Fruit fly (Drosophila melanogaster) whole organism, embryonic: ENCODE results near the gene Spn85F.

Source experiments
- Aef1 ChIP-seq: fragments of 200-800 bp; sonication (Bioruptor generic); IDR thresholded peaks from 3 replicates; pipeline ENCODE4 v1.3.6; 2022; ENCODE audit warnings: missing biosample characterization, missing genetic modification characterization
- Bdp1 ChIP-seq: fragments of 200-800 bp; sonication (Bioruptor generic); optimal IDR thresholded peaks from 3 replicates; lab custom pipeline; 2016; ENCODE audit warnings: missing biosample characterization, missing genetic modification characterization
- CG10431 ChIP-seq: fragments of 200-800 bp; sonication (Bioruptor generic); optimal IDR thresholded peaks from 3 replicates; lab custom pipeline; 2018; ENCODE audit warnings: missing biosample characterization, mild to moderate bottlenecking, missing genetic modification characterization
- CG10462 ChIP-seq: fragments of 200-800 bp; sonication (Bioruptor generic); optimal IDR thresholded peaks from 2 replicates; lab custom pipeline; 2016; ENCODE audit warnings: missing biosample characterization, missing genetic modification characterization
- CG12769 ChIP-seq: fragments of 200-800 bp; sonication (Bioruptor generic); optimal IDR thresholded peaks from 2 replicates; lab custom pipeline; 2019; ENCODE audit warnings: missing biosample characterization, mild to moderate bottlenecking, missing genetic modification characterization, moderate library complexity
- CG13287 ChIP-seq: fragments of 200-800 bp; sonication (Bioruptor generic); IDR thresholded peaks from 2 replicates; pipeline ENCODE4 v1.3.6; 2022; ENCODE audit warnings: missing biosample characterization, missing genetic modification characterization; ENCODE audit not compliant: partially characterized antibody
- CG16813 ChIP-seq: fragments of 200-800 bp; sonication (Bioruptor generic); IDR thresholded peaks from 3 replicates; pipeline ENCODE4 v1.3.6; 2022; ENCODE audit warnings: missing biosample characterization, missing genetic modification characterization; ENCODE audit not compliant: partially characterized antibody
- CG16815 ChIP-seq: fragments of 200-800 bp; sonication (Bioruptor generic); optimal IDR thresholded peaks from 3 replicates; lab custom pipeline; 2017; ENCODE audit warnings: missing biosample characterization, mild to moderate bottlenecking, missing genetic modification characterization
- CG30431 ChIP-seq: fragments of 200-800 bp; sonication (Bioruptor generic); optimal IDR thresholded peaks from 2 replicates; lab custom pipeline; 2017; ENCODE audit warnings: missing biosample characterization, missing genetic modification characterization
- CG33213 ChIP-seq: fragments of 200-800 bp; sonication (Bioruptor generic); optimal IDR thresholded peaks from 3 replicates; lab custom pipeline; 2016; ENCODE audit warnings: missing biosample characterization, missing genetic modification characterization
- CG3995 ChIP-seq: fragments of 200-800 bp; sonication (Bioruptor generic); optimal IDR thresholded peaks from 3 replicates; lab custom pipeline; 2016; ENCODE audit warnings: missing biosample characterization, missing genetic modification characterization
- D19B ChIP-seq: fragments of 200-800 bp; sonication (Bioruptor generic); optimal IDR thresholded peaks from 2 replicates; lab custom pipeline; 2017; ENCODE audit warnings: missing biosample characterization, mild to moderate bottlenecking, missing genetic modification characterization
- Fer3 ChIP-seq: fragments of 200-800 bp; sonication (Bioruptor generic); optimal IDR thresholded peaks from 2 replicates; lab custom pipeline; 2018; ENCODE audit warnings: missing biosample characterization, mild to moderate bottlenecking, missing genetic modification characterization, moderate library complexity
- HLHmδ ChIP-seq: fragments of 200-800 bp; sonication (Bioruptor generic); optimal IDR thresholded peaks from 2 replicates; lab custom pipeline; 2018; ENCODE audit warnings: missing biosample characterization, mild to moderate bottlenecking, missing genetic modification characterization, moderate library complexity
- Hmx ChIP-seq: fragments of 200-800 bp; sonication (Bioruptor generic); optimal IDR thresholded peaks from 2 replicates; lab custom pipeline; 2016; ENCODE audit warnings: missing biosample characterization, missing genetic modification characterization
- Hsf ChIP-seq: fragments of 200-800 bp; sonication (Bioruptor generic); optimal IDR thresholded peaks from 3 replicates; lab custom pipeline; 2016; ENCODE audit warnings: missing biosample characterization, missing genetic modification characterization
- MBD-R2 ChIP-seq: fragments of 200-800 bp; sonication (Bioruptor generic); IDR thresholded peaks from 2 replicates; pipeline ENCODE4 v1.3.6; 2022; ENCODE audit warnings: missing biosample characterization, missing genetic modification characterization
- Oli ChIP-seq: fragments of 200-800 bp; sonication (Bioruptor generic); optimal IDR thresholded peaks from 2 replicates; lab custom pipeline; 2018; ENCODE audit warnings: missing biosample characterization, mild to moderate bottlenecking, missing genetic modification characterization, moderate library complexity
- Opbp ChIP-seq: fragments of 200-800 bp; sonication (Bioruptor generic); IDR thresholded peaks from 3 replicates; pipeline ENCODE4 v1.3.6; 2022; ENCODE audit warnings: missing biosample characterization, missing genetic modification characterization; ENCODE audit not compliant: partially characterized antibody
- Pdp1 ChIP-seq, 2 experiments: fragments of 200-800 bp; sonication (Bioruptor generic); optimal IDR thresholded peaks; 3 replicates each; lab custom pipeline; 2016; ENCODE audit warnings: missing biosample characterization in 2 of 2, missing genetic modification characterization in 2 of 2, mild to moderate bottlenecking in 1 of 2, moderate library complexity in 1 of 2
- Poxn ChIP-seq: fragments of 200-800 bp; sonication (Bioruptor generic); IDR thresholded peaks from 2 replicates; pipeline ENCODE4 v1.3.6; 2022; ENCODE audit warnings: missing biosample characterization, missing genetic modification characterization
- Rx ChIP-seq: fragments of 200-800 bp; sonication (Bioruptor generic); IDR thresholded peaks from 2 replicates; pipeline ENCODE4 v1.3.6; 2022; ENCODE audit warnings: missing biosample characterization, missing genetic modification characterization
- Vsx1 ChIP-seq: fragments of 200-800 bp; sonication (Bioruptor generic); optimal IDR thresholded peaks from 2 replicates; lab custom pipeline; 2017; ENCODE audit warnings: missing biosample characterization, mild to moderate bottlenecking, missing genetic modification characterization, missing genetic modification reagents
- ap ChIP-seq: fragments of 200-800 bp; sonication (Bioruptor generic); IDR thresholded peaks from 2 replicates; pipeline ENCODE4 v1.3.6; 2022; ENCODE audit warnings: missing biosample characterization, missing genetic modification characterization
- bcd ChIP-seq: fragments of 200-800 bp; sonication (Bioruptor generic); optimal IDR thresholded peaks from 2 replicates; lab custom pipeline; 2017; ENCODE audit warnings: missing biosample characterization, mild to moderate bottlenecking, missing genetic modification characterization
- chm ChIP-seq: fragments of 200-800 bp; sonication (Bioruptor generic); IDR thresholded peaks from 2 replicates; pipeline ENCODE4 v1.3.6; 2022; ENCODE audit warnings: missing biosample characterization, missing genetic modification characterization
- croc ChIP-seq: fragments of 200-800 bp; sonication (Bioruptor generic); conservative IDR thresholded peaks from 3 replicates; pipeline ENCODE4 v1.3.6; 2022; ENCODE audit warnings: missing biosample characterization, missing genetic modification characterization
- dati ChIP-seq: fragments of 200-800 bp; sonication (Bioruptor generic); IDR thresholded peaks from 2 replicates; pipeline ENCODE4 v1.3.6; 2022; ENCODE audit warnings: missing biosample characterization, missing genetic modification characterization
- dmrt11E ChIP-seq: fragments of 200-800 bp; sonication (Bioruptor generic); optimal IDR thresholded peaks from 3 replicates; lab custom pipeline; 2018; ENCODE audit warnings: missing biosample characterization, mild to moderate bottlenecking, missing genetic modification characterization, moderate library complexity
- dmrt99B ChIP-seq: fragments of 200-800 bp; sonication (Bioruptor generic); optimal IDR thresholded peaks from 2 replicates; lab custom pipeline; 2018; ENCODE audit warnings: missing biosample characterization, mild to moderate bottlenecking, missing genetic modification characterization, moderate library complexity
- dysf ChIP-seq: fragments of 200-800 bp; sonication (Bioruptor generic); IDR thresholded peaks from 3 replicates; pipeline ENCODE4 v1.3.6; 2022; ENCODE audit warnings: missing biosample characterization, missing genetic modification characterization
- ems ChIP-seq: fragments of 200-800 bp; sonication (Bioruptor generic); optimal IDR thresholded peaks from 3 replicates; lab custom pipeline; 2016; ENCODE audit warnings: missing biosample characterization, missing genetic modification characterization
- eyg ChIP-seq: fragments of 200-800 bp; sonication (Bioruptor generic); optimal IDR thresholded peaks from 3 replicates; lab custom pipeline; 2016; ENCODE audit warnings: missing biosample characterization, missing genetic modification characterization
- fu2 ChIP-seq: fragments of 200-800 bp; sonication (Bioruptor generic); optimal IDR thresholded peaks from 2 replicates; lab custom pipeline; 2016; ENCODE audit warnings: missing biosample characterization, missing genetic modification characterization
- gcm ChIP-seq: fragments of 200-800 bp; sonication (Bioruptor generic); optimal IDR thresholded peaks from 2 replicates; lab custom pipeline; 2019; ENCODE audit warnings: missing biosample characterization, mild to moderate bottlenecking, missing genetic modification characterization, moderate library complexity
- grn ChIP-seq: fragments of 200-800 bp; sonication (Bioruptor generic); optimal IDR thresholded peaks from 3 replicates; lab custom pipeline; 2017; ENCODE audit warnings: missing biosample characterization, missing genetic modification characterization
- hbn ChIP-seq: fragments of 200-800 bp; sonication (Bioruptor generic); IDR thresholded peaks from 2 replicates; pipeline ENCODE4 v1.3.6; 2022; ENCODE audit warnings: missing biosample characterization, missing genetic modification characterization; ENCODE audit not compliant: partially characterized antibody
- jumu ChIP-seq: fragments of 200-800 bp; sonication (Bioruptor generic); optimal IDR thresholded peaks from 3 replicates; lab custom pipeline; 2016; ENCODE audit warnings: missing biosample characterization, missing genetic modification characterization
- knrl ChIP-seq: fragments of 200-800 bp; sonication (Bioruptor generic); IDR thresholded peaks from 3 replicates; pipeline ENCODE4 v1.3.6; 2022; ENCODE audit warnings: missing biosample characterization, missing genetic modification characterization; ENCODE audit not compliant: partially characterized antibody
- lola ChIP-seq, 3 experiments: fragments of >200 bp in 2 of 3; fragments of 200-800 bp in 1 of 3; sonication (Bioruptor generic) in 1 of 3; optimal IDR thresholded peaks; 2 replicates each; lab custom pipeline; 2017 to 2019; ENCODE audit warnings: missing biosample characterization in 3 of 3, missing genetic modification characterization in 3 of 3, mild to moderate bottlenecking in 1 of 3, moderate library complexity in 1 of 3
- luna ChIP-seq: fragments of 200-800 bp; sonication (Bioruptor generic); optimal IDR thresholded peaks from 2 replicates; lab custom pipeline; 2016; ENCODE audit warnings: missing biosample characterization, missing genetic modification characterization
- oc ChIP-seq: fragments of 200-800 bp; sonication (Bioruptor generic); optimal IDR thresholded peaks from 2 replicates; lab custom pipeline; 2018; ENCODE audit warnings: missing biosample characterization, mild to moderate bottlenecking, missing genetic modification characterization, moderate library complexity
- prd ChIP-seq, 3 experiments: fragments of >200 bp in 2 of 3; fragments of 200-800 bp in 1 of 3; sonication (Bioruptor generic) in 1 of 3; optimal IDR thresholded peaks in 2 of 3; IDR thresholded peaks in 1 of 3; 2 replicates in 2 of 3; 3 replicates in 1 of 3; pipeline versions ENCODE4 v1.3.6 to Lab custom; 2017 to 2022; ENCODE audit warnings: missing biosample characterization in 1 of 3, missing genetic modification characterization in 1 of 3
- ro ChIP-seq: fragments of 200-800 bp; sonication (Bioruptor generic); IDR thresholded peaks from 2 replicates; pipeline ENCODE4 v1.3.6; 2022; ENCODE audit warnings: missing biosample characterization, missing genetic modification characterization
- run ChIP-seq: fragments of 200-800 bp; sonication (Bioruptor generic); optimal IDR thresholded peaks from 3 replicates; lab custom pipeline; 2018; ENCODE audit warnings: missing biosample characterization, mild to moderate bottlenecking, missing genetic modification characterization
- schlank ChIP-seq: fragments of 200-800 bp; sonication (Bioruptor generic); optimal IDR thresholded peaks from 2 replicates; lab custom pipeline; 2018; ENCODE audit warnings: missing biosample characterization, mild to moderate bottlenecking, missing genetic modification characterization
- sim ChIP-seq: fragments of 200-800 bp; sonication (Bioruptor generic); IDR thresholded peaks from 2 replicates; pipeline ENCODE4 v1.3.6; 2022; ENCODE audit warnings: missing biosample characterization, missing genetic modification characterization
- sob ChIP-seq: fragments of 200-800 bp; sonication (Bioruptor generic); IDR thresholded peaks from 2 replicates; pipeline ENCODE4 v1.3.6; 2022; ENCODE audit warnings: missing biosample characterization, missing genetic modification characterization
- stwl ChIP-seq: fragments of 200-800 bp; sonication (Bioruptor generic); optimal IDR thresholded peaks from 3 replicates; lab custom pipeline; 2018; ENCODE audit warnings: missing biosample characterization, mild to moderate bottlenecking, missing genetic modification characterization, moderate library complexity

Spn85F gene

DNA sequence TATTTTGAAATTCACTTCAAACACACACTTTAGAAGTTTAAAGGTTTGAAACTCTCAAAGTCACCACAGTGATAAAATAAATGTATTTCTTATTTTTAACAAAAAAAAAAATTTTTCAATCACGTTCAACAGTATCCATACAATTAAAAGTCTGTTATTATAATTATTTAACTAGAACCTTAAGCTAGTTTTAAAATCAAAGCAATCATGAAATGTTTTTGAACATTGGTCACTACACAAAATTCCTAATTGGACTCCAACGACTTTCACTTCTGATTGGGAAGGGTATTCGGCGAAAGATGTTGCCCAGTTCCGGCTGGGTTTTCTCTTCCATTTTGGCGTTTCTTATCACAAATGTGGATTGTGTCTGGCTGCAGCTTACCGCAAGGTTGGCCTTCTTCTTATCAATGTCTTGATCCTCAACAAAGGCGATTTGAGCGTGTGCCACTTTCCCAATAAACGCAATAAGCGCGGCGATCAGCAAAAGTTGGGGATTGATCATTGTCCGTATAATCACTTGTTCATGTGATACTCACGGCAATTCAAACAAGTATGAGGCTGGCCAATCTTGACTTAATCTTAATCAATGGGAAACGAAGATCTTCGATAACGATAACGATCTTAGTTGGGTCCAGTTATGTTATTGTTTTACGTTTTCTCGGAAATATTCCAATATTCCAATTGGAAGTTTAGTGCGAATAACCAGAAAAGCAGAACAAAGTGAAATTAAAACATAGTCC is 51.2 kb downstream of the Spn85F start (continued):
- no peak for TF ChIP-seq CG13287 (GFP tag; lab: Robert Waterston, UW)
- peak in 1 of 3 experiments; percentile 33 for TF ChIP-seq lola (GFP tag; optimal IDR thresholded peaks at IDR 0.05; lab: Kevin White, UChicago)
- TF ChIP-seq CG16815, result peak; percentile 3
- no peak for TF ChIP-seq sob (GFP tag; lab: Robert Waterston, UW)
- no peak for TF ChIP-seq Opbp (GFP tag; lab: Robert Waterston, UW)
- TF ChIP-seq oc (tag; lab: Kevin White, UChicago), result no peak
- peak; percentile 53 for TF ChIP-seq grn
- no peak for TF ChIP-seq Rx (GFP tag; lab: Robert Waterston, UW)
- TF ChIP-seq sim (GFP tag; lab: Robert Waterston, UW), result no peak
- no peak for TF ChIP-seq CG10462 (GFP tag; lab: Kevin White, UChicago)
- TF ChIP-seq CG12769 (tag; lab: Kevin White, UChicago), result no peak
- TF ChIP-seq jumu (GFP tag; lab: Kevin White, UChicago), result no peak
- no peak for TF ChIP-seq ap (GFP tag; lab: Robert Waterston, UW)
- no peak for TF ChIP-seq dmrt11E (tag; lab: Kevin White, UChicago)
- TF ChIP-seq Vsx1, result no peak
- TF ChIP-seq CG3995, result no peak
- TF ChIP-seq fu2, result no peak
- TF ChIP-seq HLHmδ, result no peak
- TF ChIP-seq dmrt99B, result peak; percentile 71
- no peak for TF ChIP-seq CG33213 (GFP tag; lab: Kevin White, UChicago)
- 0 out of 2 replicates have a peak, but pooled peaks have one; percentile 7 for TF ChIP-seq MBD-R2 (GFP tag; lab: Robert Waterston, UW)
- TF ChIP-seq CG30431 (GFP tag; lab: Kevin White, UChicago), result no peak
- TF ChIP-seq Poxn, result no peak
- no peak for TF ChIP-seq ems (GFP tag; lab: Kevin White, UChicago)
- peak; percentile 24 for TF ChIP-seq gcm
- no peak for TF ChIP-seq ro
- TF ChIP-seq Hsf (GFP tag; lab: Kevin White, UChicago), result no peak
- TF ChIP-seq stwl (tag; lab: Kevin White, UChicago), result no peak
- TF ChIP-seq luna, result no peak
- no peak for TF ChIP-seq schlank
- no peak for TF ChIP-seq CG16813 (GFP tag; lab: Robert Waterston, UW)
- TF ChIP-seq D19B (GFP tag; lab: Kevin White, UChicago), result no peak
- TF ChIP-seq chm, result no peak
- TF ChIP-seq knrl (GFP tag; lab: Robert Waterston, UW), result no peak
- TF ChIP-seq eyg (GFP tag; lab: Kevin White, UChicago), result no peak
- TF ChIP-seq Hmx (GFP tag; lab: Kevin White, UChicago), result no peak
- no peak for TF ChIP-seq Bdp1 (GFP tag; lab: Kevin White, UChicago)
- no peak for TF ChIP-seq hbn (GFP tag; lab: Robert Waterston, UW)
- TF ChIP-seq Oli (tag; lab: Kevin White, UChicago), result peak; percentile 64
- TF ChIP-seq CG10431 (GFP tag; lab: Kevin White, UChicago), result no peak
- peak; percentile 17 for TF ChIP-seq bcd (GFP tag; lab: Kevin White, UChicago)
- no peak for TF ChIP-seq Aef1 (GFP tag; lab: Robert Waterston, UW)
- no peak for TF ChIP-seq run
- TF ChIP-seq Fer3, result peak; percentile 10
- TF ChIP-seq croc (GFP tag; lab: Robert Waterston, UW), result no peak
- TF ChIP-seq prd (optimal IDR thresholded peaks at IDR 0.05; lab: Kevin White, UChicago), result no peak
- TF ChIP-seq prd (GFP tag; IDR thresholded peaks at IDR 0.05; lab: Robert Waterston, UW), result no peak
- no peak for TF ChIP-seq dati (GFP tag; lab: Robert Waterston, UW)
- 0 out of 3 replicates have a peak, but pooled peaks have one; percentile 36 for TF ChIP-seq dysf (GFP tag; lab: Robert Waterston, UW)
- TF ChIP-seq Pdp1 (GFP tag; optimal IDR thresholded peaks at IDR 0.05; lab: Kevin White, UChicago), result no peak
